Worm (Caenorhabditis elegans): Measurements from ENCODE around the gene nlp-14.

nlp-14 gene

DNA sequence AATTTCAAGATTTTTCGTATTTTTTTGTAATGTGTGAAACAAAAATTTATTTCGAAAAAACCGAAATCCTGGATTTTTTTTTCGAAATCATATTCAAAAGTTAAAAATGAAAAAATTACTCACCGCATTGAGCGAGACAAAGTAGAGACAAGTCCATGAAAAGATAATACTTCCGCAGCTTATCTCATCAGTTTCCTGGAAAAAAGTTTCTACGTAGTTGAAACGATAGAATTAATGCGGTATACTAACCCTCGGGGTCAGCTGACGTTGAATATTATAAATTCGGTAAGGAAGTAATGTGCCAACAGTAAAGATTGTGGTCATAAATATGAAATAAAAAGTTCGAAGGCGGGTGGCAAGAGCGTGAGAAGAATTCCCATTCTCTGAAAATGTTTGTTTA is 38.8 kb upstream of the nlp-14 start (continued):
- TF ChIP-seq madf-10 (tag; optimal IDR thresholded peaks at IDR 0.05) (no peak), let-526 (GFP tag; IDR thresholded peaks at IDR 0.05) (no peak)

- TF ChIP-seq zim-3 (tag; optimal IDR thresholded peaks at IDR 0.05) (no peak), mes-4 (tag; optimal IDR thresholded peaks at IDR 0.05) (peak; percentile 9), die-1 (tag; optimal IDR thresholded peaks at IDR 0.05) (peak; percentile 22), tbp1 (GFP tag; optimal IDR thresholded peaks at IDR 0.05) (peak; percentile 84), T26A5.8 (tag; optimal IDR thresholded peaks at IDR 0.05) (no peak), snpc-3.4 (tag; optimal IDR thresholded peaks at IDR 0.05) (peak; percentile 13), rec-8 (tag; optimal IDR thresholded peaks at IDR 0.05) (peak in 1 of 2 experiments; percentile 36), hlh-12 (tag; optimal IDR thresholded peaks at IDR 0.05) (no peak), ceh-58 (GFP tag; IDR thresholded peaks at IDR 0.05) (no peak), B0261.1 (tag; optimal IDR thresholded peaks at IDR 0.05) (peak; percentile 65), rpc-1 (optimal IDR thresholded peaks at IDR 0.05) (peak; percentile 70), rpc-1 (tag; optimal IDR thresholded peaks at IDR 0.05) (peak; percentile 77), ztf-18 (tag; optimal IDR thresholded peaks at IDR 0.05) (peak; percentile 29), gei-17 (GFP tag; optimal IDR thresholded peaks at IDR 0.05) (no peak)
Observed at ce11 chrX:8955808-8956207, 36.6 kb upstream of the nlp-14 start.

- TF ChIP-seq K12H6.12 (tag; optimal IDR thresholded peaks at IDR 0.05), result no peak
- TF ChIP-seq Y67H2A.10 (GFP tag; conservative IDR thresholded peaks at IDR 0.05), result no peak
- TF ChIP-seq mes-4 (tag; optimal IDR thresholded peaks at IDR 0.05), result no peak
- TF ChIP-seq F22D6.2 (tag; optimal IDR thresholded peaks at IDR 0.05), result no peak
- no peak for TF ChIP-seq bed-1 (GFP tag; IDR thresholded peaks at IDR 0.05)
- TF ChIP-seq let-607 (tag; optimal IDR thresholded peaks at IDR 0.05), result no peak
- TF ChIP-seq Y53F4B.3 (GFP tag; IDR thresholded peaks at IDR 0.05), result no peak
- TF ChIP-seq atf-7 (tag; optimal IDR thresholded peaks at IDR 0.05), result no peak
- no peak for TF ChIP-seq him-1 (tag; optimal IDR thresholded peaks at IDR 0.05)
- no peak for TF ChIP-seq nhr-90 (tag; optimal IDR thresholded peaks at IDR 0.05)
- TF ChIP-seq aptf-2 (GFP tag; conservative IDR thresholded peaks at IDR 0.05), result no peak
- TF ChIP-seq nfyb-1 (GFP tag; IDR thresholded peaks at IDR 0.05), result no peak
- no peak for TF ChIP-seq ets-4 (GFP tag; optimal IDR thresholded peaks at IDR 0.05)
Observed at ce11 chrX:8953011-8953410, 33.8 kb upstream of the nlp-14 start.

ce11 chrX:8952007-8952406 is 32.8 kb upstream of the nlp-14 start:
- no peak for TF ChIP-seq hmg-20 (GFP tag; IDR thresholded peaks at IDR 0.05)
- peak; percentile 54 for TF ChIP-seq K12H6.12 (tag; optimal IDR thresholded peaks at IDR 0.05)

- no peak for TF ChIP-seq egl-44 (GFP tag; IDR thresholded peaks at IDR 0.05)
- TF ChIP-seq atf-7 (tag; optimal IDR thresholded peaks at IDR 0.05), result no peak
- no peak for TF ChIP-seq F57A8.1 (GFP tag; optimal IDR thresholded peaks at IDR 0.05)
- TF ChIP-seq Y53G8AR.9 (GFP tag; conservative IDR thresholded peaks at IDR 0.05), result no peak
- no peak for TF ChIP-seq nhr-27 (tag; optimal IDR thresholded peaks at IDR 0.05)
- TF ChIP-seq T26A5.8 (tag; optimal IDR thresholded peaks at IDR 0.05), result no peak
- no peak for TF ChIP-seq snpc-3.4 (tag; optimal IDR thresholded peaks at IDR 0.05)
- no peak for TF ChIP-seq hmg-20 (GFP tag; IDR thresholded peaks at IDR 0.05)
- TF ChIP-seq nhr-90 (tag; optimal IDR thresholded peaks at IDR 0.05), result no peak
Observed at ce11 chrX:8950507-8951028, 31.3 kb upstream of the nlp-14 start, which contains the start of gene trk-1. trk-1 (minus strand) TSS chrX:8950978.

Measured in whole organism, young adult.